Fruit fly (Drosophila melanogaster): ENCODE results near the gene ver.

- TF ChIP-seq CG17806 (tag; optimal IDR thresholded peaks at IDR 0.05): no peak
- no peak for TF ChIP-seq CG8301 (tag; optimal IDR thresholded peaks at IDR 0.05)
- TF ChIP-seq Pif1B (GFP tag; optimal IDR thresholded peaks at IDR 0.05): no peak
- no peak for TF ChIP-seq CG10348 (GFP tag; IDR thresholded peaks at IDR 0.05)
- TF ChIP-seq EcR (GFP tag; optimal IDR thresholded peaks at IDR 0.05): peak; percentile 91
- no peak for TF ChIP-seq rn (GFP tag; IDR thresholded peaks at IDR 0.05)
- no peak for TF ChIP-seq Ets98B (GFP tag; IDR thresholded peaks at IDR 0.05)
- TF ChIP-seq Snoo (tag; optimal IDR thresholded peaks at IDR 0.05): no peak
- no peak for TF ChIP-seq CG13204 (GFP tag; optimal IDR thresholded peaks at IDR 0.05)
These were observed 6.2 kb upstream of the ver start for dm6 chr3L:12517443-12518209.

All from whole organism, pupa.